Comparison of ENCODE assay signal across 5 fruit fly cellular contexts in the genomic region with DNA sequence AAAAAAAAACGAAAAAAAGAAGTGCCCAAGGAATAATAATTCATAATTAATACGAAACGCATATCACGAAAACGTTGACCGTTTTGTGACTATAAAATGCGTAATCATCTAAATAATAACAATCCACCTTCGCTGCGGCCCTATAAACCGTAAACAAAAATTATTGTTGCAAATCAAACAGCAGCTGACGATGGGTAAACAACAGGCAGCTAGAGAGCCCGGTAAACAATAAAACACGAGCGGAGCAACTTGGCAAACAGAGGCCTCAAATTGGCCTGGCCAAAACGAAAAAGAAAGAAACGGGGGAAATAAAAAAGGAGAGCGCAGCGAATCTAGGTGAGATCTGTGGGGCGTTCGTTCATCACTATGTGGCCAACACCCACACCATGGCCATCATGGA.
TF ChIP-seq lines count a peak whose summit lies in the region.

No protein-coding gene starts in this region.

- TF ChIP-seq CTCF in whole organism, embryonic (GFP tag; optimal IDR thresholded peaks at IDR 0.05; lab: Kevin White, UChicago): no peak

TF ChIP-seq in whole organism, adult, 20 proteins besides CTCF, POLR2A, EP300 and RAD21 (continues in another document):
- peak; percentile 52 for TF ChIP-seq toe (GFP tag; optimal IDR thresholded peaks at IDR 0.05; lab: Kevin White, UChicago)
- TF ChIP-seq bab1 (GFP tag; optimal IDR thresholded peaks at IDR 0.05; lab: Kevin White, UChicago): no peak
- TF ChIP-seq CG14711 (tag; optimal IDR thresholded peaks at IDR 0.05; lab: Kevin White, UChicago): peak; percentile 38
- TF ChIP-seq CG5204 (GFP tag; optimal IDR thresholded peaks at IDR 0.05; lab: Kevin White, UChicago): peak; percentile 38
- peak; percentile 85 for TF ChIP-seq CG7045 (GFP tag; optimal IDR thresholded peaks at IDR 0.05; lab: Kevin White, UChicago)
- peak; percentile 42 for TF ChIP-seq Hr96 (GFP tag; optimal IDR thresholded peaks at IDR 0.05; lab: Kevin White, UChicago)
- TF ChIP-seq cic (GFP tag; optimal IDR thresholded peaks at IDR 0.05; lab: Kevin White, UChicago): peak; percentile 83
- peak; percentile 37 for TF ChIP-seq pad (GFP tag; optimal IDR thresholded peaks at IDR 0.05; lab: Kevin White, UChicago)
- TF ChIP-seq Clk (GFP tag; optimal IDR thresholded peaks at IDR 0.05; lab: Kevin White, UChicago): peak; percentile 42
- peak; percentile 72 for TF ChIP-seq Mnt (GFP tag; optimal IDR thresholded peaks at IDR 0.05; lab: Kevin White, UChicago)
- peak; percentile 93 for TF ChIP-seq kay (GFP tag; lab: Kevin White, UChicago; ENCODE audit: borderline replicate concordance)
- peak; percentile 57 for TF ChIP-seq CG11617 (GFP tag; optimal IDR thresholded peaks at IDR 0.05; lab: Kevin White, UChicago)
- peak; percentile 86 for TF ChIP-seq Crg-1 (GFP tag; optimal IDR thresholded peaks at IDR 0.05; lab: Kevin White, UChicago)
- no peak for TF ChIP-seq cnc (optimal IDR thresholded peaks at IDR 0.05; lab: Kevin White, UChicago)
- peak; percentile 68 for TF ChIP-seq ovo (GFP tag; optimal IDR thresholded peaks at IDR 0.05; lab: Kevin White, UChicago)
- TF ChIP-seq tj (GFP tag; optimal IDR thresholded peaks at IDR 0.05; lab: Kevin White, UChicago): peak; percentile 22
- peak; percentile 68 for TF ChIP-seq CG7101 (tag; optimal IDR thresholded peaks at IDR 0.05; lab: Kevin White, UChicago)

TF ChIP-seq in whole organism, embryonic, 481 proteins besides CTCF, POLR2A, EP300 and RAD21 (continues in another document):
- TF ChIP-seq Ptx1 (GFP tag; IDR thresholded peaks at IDR 0.05; lab: Robert Waterston, UW): no peak
- peak in 1 of 2 experiments; percentile 50 for TF ChIP-seq dpn (GFP tag; optimal IDR thresholded peaks at IDR 0.05; lab: Kevin White, UChicago)
- TF ChIP-seq CG12236 (GFP tag; optimal IDR thresholded peaks at IDR 0.05; lab: Kevin White, UChicago): peak; percentile 28
- no peak for TF ChIP-seq eyg (GFP tag; optimal IDR thresholded peaks at IDR 0.05; lab: Kevin White, UChicago)
- peak; percentile 9 for TF ChIP-seq CG12219 (GFP tag; optimal IDR thresholded peaks at IDR 0.05; lab: Kevin White, UChicago)
- peak; percentile 35 for TF ChIP-seq MTF-1 (GFP tag; optimal IDR thresholded peaks at IDR 0.05; lab: Kevin White, UChicago; ENCODE audit: borderline replicate concordance)
- TF ChIP-seq Camta (GFP tag; optimal IDR thresholded peaks at IDR 0.05; lab: Kevin White, UChicago): peak; percentile 31
- 0 out of 3 replicates have a peak, but pooled peaks have one; percentile 24 for TF ChIP-seq ken (GFP tag; IDR thresholded peaks at IDR 0.05; lab: Robert Waterston, UW)
- peak; percentile 64; the same call in 1 of the 3 replicates for TF ChIP-seq CG11456 (GFP tag; IDR thresholded peaks at IDR 0.05; lab: Robert Waterston, UW)
- peak; percentile 49; the same call in 2 of the 3 replicates for TF ChIP-seq CG11695 (GFP tag; IDR thresholded peaks at IDR 0.05; lab: Robert Waterston, UW)
- TF ChIP-seq slp2 (GFP tag; optimal IDR thresholded peaks at IDR 0.05; lab: Kevin White, UChicago): no peak
- TF ChIP-seq CG15269 (tag; optimal IDR thresholded peaks at IDR 0.05; lab: Kevin White, UChicago): peak; percentile 41
- TF ChIP-seq CG18476 (GFP tag; optimal IDR thresholded peaks at IDR 0.05; lab: Kevin White, UChicago): no peak
- 0 out of 2 replicates have a peak, but pooled peaks have one; percentile 11 for TF ChIP-seq CG3847 (GFP tag; IDR thresholded peaks at IDR 0.05; lab: Robert Waterston, UW)
- no peak for TF ChIP-seq GATAe (GFP tag; conservative IDR thresholded peaks at IDR 0.05; lab: Robert Waterston, UW)
- peak; percentile 8 for TF ChIP-seq Bdp1 (GFP tag; optimal IDR thresholded peaks at IDR 0.05; lab: Kevin White, UChicago)

TF ChIP-seq in whole organism, prepupa, 60 proteins besides CTCF, POLR2A, EP300 and RAD21 (continues in another document):
- TF ChIP-seq Sox14 (GFP tag; optimal IDR thresholded peaks at IDR 0.05; lab: Kevin White, UChicago): no peak
- TF ChIP-seq dsx (GFP tag; optimal IDR thresholded peaks at IDR 0.05; lab: Kevin White, UChicago; ENCODE audit: poor library complexity, severe bottlenecking): no peak
- TF ChIP-seq CG10669 (GFP tag; optimal IDR thresholded peaks at IDR 0.05; lab: Kevin White, UChicago): peak; percentile 52
- TF ChIP-seq Blimp-1 (GFP tag; optimal IDR thresholded peaks at IDR 0.05; lab: Kevin White, UChicago): no peak
- TF ChIP-seq pdm3 (GFP tag; optimal IDR thresholded peaks at IDR 0.05; lab: Kevin White, UChicago): peak; percentile 44
- TF ChIP-seq dac (GFP tag; optimal IDR thresholded peaks at IDR 0.05; lab: Kevin White, UChicago): no peak
- peak in 1 of 2 experiments; percentile 20 for TF ChIP-seq salr (GFP tag; optimal IDR thresholded peaks at IDR 0.05; lab: Kevin White, UChicago)
- no peak for TF ChIP-seq CG11294 (GFP tag; IDR thresholded peaks at IDR 0.05; lab: Robert Waterston, UW)
- TF ChIP-seq esn (GFP tag; optimal IDR thresholded peaks at IDR 0.05; lab: Kevin White, UChicago): peak; percentile 25
- TF ChIP-seq Hr4 (GFP tag; optimal IDR thresholded peaks at IDR 0.05; lab: Kevin White, UChicago): no peak
- no peak for TF ChIP-seq Met (GFP tag; optimal IDR thresholded peaks at IDR 0.05; lab: Kevin White, UChicago)
- no peak for TF ChIP-seq Sox15 (GFP tag; optimal IDR thresholded peaks at IDR 0.05; lab: Kevin White, UChicago)
- TF ChIP-seq CG8319 (GFP tag; optimal IDR thresholded peaks at IDR 0.05; lab: Kevin White, UChicago): no peak
- TF ChIP-seq net (GFP tag; optimal IDR thresholded peaks at IDR 0.05; lab: Kevin White, UChicago): peak; percentile 40
- TF ChIP-seq CG7368 (GFP tag; optimal IDR thresholded peaks at IDR 0.05; lab: Kevin White, UChicago): peak; percentile 20
- TF ChIP-seq eg (GFP tag; IDR thresholded peaks at IDR 0.05; lab: Robert Waterston, UW): 0 out of 3 replicates have a peak, but pooled peaks have one; percentile 14
- no peak for TF ChIP-seq Eip93F (GFP tag; optimal IDR thresholded peaks at IDR 0.05; lab: Kevin White, UChicago)
- TF ChIP-seq fd85E (GFP tag; optimal IDR thresholded peaks at IDR 0.05; lab: Kevin White, UChicago): no peak

TF ChIP-seq in whole organism, pupa, 21 proteins besides CTCF, POLR2A, EP300 and RAD21:
- peak; percentile 29 for TF ChIP-seq CG8159 (tag; optimal IDR thresholded peaks at IDR 0.05; lab: Kevin White, UChicago)
- TF ChIP-seq Ets98B (GFP tag; IDR thresholded peaks at IDR 0.05; lab: Robert Waterston, UW): peak; percentile 10; the same call in 1 of the 2 replicates
- TF ChIP-seq Pif1A (GFP tag; optimal IDR thresholded peaks at IDR 0.05; lab: Kevin White, UChicago): peak; percentile 50
- TF ChIP-seq CG15710 (tag; optimal IDR thresholded peaks at IDR 0.05; lab: Kevin White, UChicago): peak; percentile 3
- TF ChIP-seq CG10348 (GFP tag; IDR thresholded peaks at IDR 0.05; lab: Robert Waterston, UW): no peak
- no peak for TF ChIP-seq CG17806 (tag; optimal IDR thresholded peaks at IDR 0.05; lab: Kevin White, UChicago)
- TF ChIP-seq CG13204 (GFP tag; optimal IDR thresholded peaks at IDR 0.05; lab: Kevin White, UChicago): peak; percentile 31
- peak; percentile 37 for TF ChIP-seq Pif1B (GFP tag; optimal IDR thresholded peaks at IDR 0.05; lab: Kevin White, UChicago)
- peak; percentile 55 for TF ChIP-seq gl (tag; optimal IDR thresholded peaks at IDR 0.05; lab: Kevin White, UChicago)
- peak; percentile 21 for TF ChIP-seq CG34367 (tag; optimal IDR thresholded peaks at IDR 0.05; lab: Kevin White, UChicago)
- TF ChIP-seq CG4496 (GFP tag; IDR thresholded peaks at IDR 0.05; lab: Robert Waterston, UW): peak; percentile 57; the same call in 1 of the 3 replicates
- no peak for TF ChIP-seq D1 (tag; optimal IDR thresholded peaks at IDR 0.05; lab: Kevin White, UChicago)

TF ChIP-seq in whole organism, wandering third instar larva, 38 proteins besides CTCF, POLR2A, EP300 and RAD21 (continues in another document):
- TF ChIP-seq CrebA (GFP tag; optimal IDR thresholded peaks at IDR 0.05; lab: Kevin White, UChicago; ENCODE audit: borderline replicate concordance) (no peak), Vsx2 (GFP tag; optimal IDR thresholded peaks at IDR 0.05; lab: Kevin White, UChicago; ENCODE audit: partially characterized antibody) (no peak), dl (GFP tag; optimal IDR thresholded peaks at IDR 0.05; lab: Kevin White, UChicago; ENCODE audit: insufficient read depth in 1 of 2, partially characterized antibody in 2 of 2) (no peak), Hnf4 (GFP tag; optimal IDR thresholded peaks at IDR 0.05; lab: Kevin White, UChicago) (peak; percentile 46), Jra (GFP tag; optimal IDR thresholded peaks at IDR 0.05; lab: Kevin White, UChicago) (peak; percentile 37), dmrt93B (GFP tag; optimal IDR thresholded peaks at IDR 0.05; lab: Kevin White, UChicago) (peak; percentile 7), dsf (GFP tag; optimal IDR thresholded peaks at IDR 0.05; lab: Kevin White, UChicago; ENCODE audit: borderline replicate concordance) (no peak), fru (GFP tag; optimal IDR thresholded peaks at IDR 0.05; lab: Kevin White, UChicago) (peak; percentile 50), Dif (GFP tag; optimal IDR thresholded peaks at IDR 0.05; lab: Kevin White, UChicago; ENCODE audit: partially characterized antibody) (no peak), h (GFP tag; optimal IDR thresholded peaks at IDR 0.05; lab: Kevin White, UChicago) (peak; percentile 67), Hr78 (GFP tag; optimal IDR thresholded peaks at IDR 0.05; lab: Kevin White, UChicago) (no peak), N (GFP tag; optimal IDR thresholded peaks at IDR 0.05; lab: Kevin White, UChicago) (no peak), Myc (optimal IDR thresholded peaks at IDR 0.05; lab: Kevin White, UChicago) (no peak), tai (GFP tag; optimal IDR thresholded peaks at IDR 0.05; lab: Kevin White, UChicago) (peak; percentile 69), lola (GFP tag; optimal IDR thresholded peaks at IDR 0.05; lab: Kevin White, UChicago) (no peak), Sp1 (GFP tag; optimal IDR thresholded peaks at IDR 0.05; lab: Kevin White, UChicago) (peak; percentile 29), HLH106 (tag; optimal IDR thresholded peaks at IDR 0.05; lab: Kevin White, UChicago) (no peak), sage (GFP tag; optimal IDR thresholded peaks at IDR 0.05; lab: Kevin White, UChicago) (no peak), Abd-B (GFP tag; optimal IDR thresholded peaks at IDR 0.05; lab: Kevin White, UChicago) (no peak), brk (GFP tag; optimal IDR thresholded peaks at IDR 0.05; lab: Kevin White, UChicago) (no peak), woc (GFP tag; optimal IDR thresholded peaks at IDR 0.05; lab: Kevin White, UChicago) (no peak), pan (optimal IDR thresholded peaks at IDR 0.05; lab: Kevin White, UChicago) (no peak), CG32264 (GFP tag; optimal IDR thresholded peaks at IDR 0.05; lab: Kevin White, UChicago) (peak; percentile 12), OdsH (GFP tag; optimal IDR thresholded peaks at IDR 0.05; lab: Kevin White, UChicago) (peak; percentile 66), br (GFP tag; optimal IDR thresholded peaks at IDR 0.05; lab: Kevin White, UChicago) (peak; percentile 47), Dfd (GFP tag; optimal IDR thresholded peaks at IDR 0.05; lab: Kevin White, UChicago) (no peak), ey (GFP tag; optimal IDR thresholded peaks at IDR 0.05; lab: Kevin White, UChicago) (peak; percentile 8), jim (GFP tag; optimal IDR thresholded peaks at IDR 0.05; lab: Kevin White, UChicago) (no peak)
